Fruit fly (Drosophila melanogaster): Measurements from ENCODE around the gene CG33643.

The CG33643 gene

DNA sequence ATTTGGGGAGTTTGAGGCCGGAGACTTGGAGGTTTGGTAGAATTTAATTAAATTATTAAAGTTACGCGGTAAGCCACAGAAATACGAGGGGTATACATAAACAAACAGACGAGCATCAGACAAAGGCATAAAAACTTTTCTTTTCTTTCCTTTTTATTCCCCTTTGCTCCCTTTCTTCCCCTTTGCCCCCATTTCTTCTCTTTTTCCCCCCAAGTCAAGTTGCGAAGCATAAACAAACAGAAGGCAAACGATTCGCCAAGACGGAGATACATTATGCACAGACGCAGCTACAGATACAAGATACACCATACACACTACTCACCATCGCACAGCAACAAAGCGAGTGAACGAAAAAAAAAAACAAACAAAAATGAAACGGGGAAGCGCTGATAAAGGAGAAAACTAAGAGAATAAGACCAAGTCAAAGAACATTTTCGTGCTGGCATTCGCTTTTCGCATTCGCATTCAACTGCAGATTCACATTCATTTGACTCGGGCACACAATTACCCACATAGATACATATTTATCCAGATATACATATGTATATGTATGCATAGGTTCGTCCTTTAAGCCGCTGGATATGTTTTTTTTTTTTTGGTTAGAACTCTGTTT, 23.8 kb downstream of the CG33643 start:
- TF ChIP-seq bab1 (GFP tag; optimal IDR thresholded peaks at IDR 0.05) (no peak), Mnt (GFP tag; optimal IDR thresholded peaks at IDR 0.05) (no peak), kay (GFP tag; ENCODE audit: borderline replicate concordance) (no peak), tj (GFP tag; optimal IDR thresholded peaks at IDR 0.05) (no peak), Clk (GFP tag; optimal IDR thresholded peaks at IDR 0.05) (no peak), CG1620 (GFP tag; optimal IDR thresholded peaks at IDR 0.05) (no peak), pad (GFP tag; optimal IDR thresholded peaks at IDR 0.05) (no peak), cnc (optimal IDR thresholded peaks at IDR 0.05) (no peak), CG5204 (GFP tag; optimal IDR thresholded peaks at IDR 0.05) (no peak), CG7045 (GFP tag; optimal IDR thresholded peaks at IDR 0.05) (no peak), toe (GFP tag; optimal IDR thresholded peaks at IDR 0.05) (no peak), Hr96 (GFP tag; optimal IDR thresholded peaks at IDR 0.05) (no peak), cic (GFP tag; optimal IDR thresholded peaks at IDR 0.05) (no peak), CG11617 (GFP tag; optimal IDR thresholded peaks at IDR 0.05) (no peak), CG14711 (tag; optimal IDR thresholded peaks at IDR 0.05) (no peak), ovo (GFP tag; optimal IDR thresholded peaks at IDR 0.05) (no peak), CG12768 (GFP tag; optimal IDR thresholded peaks at IDR 0.05) (no peak)

dm6 chr2L:13555397-13555796, 24.5 kb downstream of the CG33643 start:
- TF ChIP-seq tj (GFP tag; optimal IDR thresholded peaks at IDR 0.05) (no peak), Clk (GFP tag; optimal IDR thresholded peaks at IDR 0.05) (no peak), Mnt (GFP tag; optimal IDR thresholded peaks at IDR 0.05) (no peak), Crg-1 (GFP tag; optimal IDR thresholded peaks at IDR 0.05) (no peak), CG14711 (tag; optimal IDR thresholded peaks at IDR 0.05) (no peak), CG12768 (GFP tag; optimal IDR thresholded peaks at IDR 0.05) (no peak), cic (GFP tag; optimal IDR thresholded peaks at IDR 0.05) (no peak), kay (GFP tag; ENCODE audit: borderline replicate concordance) (no peak), cnc (optimal IDR thresholded peaks at IDR 0.05) (no peak), CG5204 (GFP tag; optimal IDR thresholded peaks at IDR 0.05) (no peak), pad (GFP tag; optimal IDR thresholded peaks at IDR 0.05) (no peak), CG7101 (tag; optimal IDR thresholded peaks at IDR 0.05) (no peak), CG1620 (GFP tag; optimal IDR thresholded peaks at IDR 0.05) (no peak), Hr96 (GFP tag; optimal IDR thresholded peaks at IDR 0.05) (no peak), CG33017 (tag; optimal IDR thresholded peaks at IDR 0.05) (no peak)

- no peak for TF ChIP-seq ovo (GFP tag; optimal IDR thresholded peaks at IDR 0.05)
- TF ChIP-seq cic (GFP tag; optimal IDR thresholded peaks at IDR 0.05) = no peak
- TF ChIP-seq Hr96 (GFP tag; optimal IDR thresholded peaks at IDR 0.05) = no peak
- TF ChIP-seq tj (GFP tag; optimal IDR thresholded peaks at IDR 0.05) = peak; percentile 61
- TF ChIP-seq kay (GFP tag; ENCODE audit: borderline replicate concordance) = peak; percentile 55
- no peak for TF ChIP-seq CG1620 (GFP tag; optimal IDR thresholded peaks at IDR 0.05)
Measured at dm6 chr2L:13568938-13569337, 38.1 kb downstream of the CG33643 start.

dm6 chr2L:13570016-13570415, 39.1 kb downstream of the CG33643 start:
- TF ChIP-seq CG14711 (tag; optimal IDR thresholded peaks at IDR 0.05) (no peak), CG11617 (GFP tag; optimal IDR thresholded peaks at IDR 0.05) (no peak), kay (GFP tag; ENCODE audit: borderline replicate concordance) (no peak), cnc (optimal IDR thresholded peaks at IDR 0.05) (no peak), pad (GFP tag; optimal IDR thresholded peaks at IDR 0.05) (no peak), CG1620 (GFP tag; optimal IDR thresholded peaks at IDR 0.05) (no peak), ovo (GFP tag; optimal IDR thresholded peaks at IDR 0.05) (no peak), toe (GFP tag; optimal IDR thresholded peaks at IDR 0.05) (no peak), bab1 (GFP tag; optimal IDR thresholded peaks at IDR 0.05) (no peak), Clk (GFP tag; optimal IDR thresholded peaks at IDR 0.05) (no peak), CG7045 (GFP tag; optimal IDR thresholded peaks at IDR 0.05) (no peak), CG33017 (tag; optimal IDR thresholded peaks at IDR 0.05) (no peak), CG12768 (GFP tag; optimal IDR thresholded peaks at IDR 0.05) (no peak), CG7101 (tag; optimal IDR thresholded peaks at IDR 0.05) (no peak), CG5204 (GFP tag; optimal IDR thresholded peaks at IDR 0.05) (no peak), Hr96 (GFP tag; optimal IDR thresholded peaks at IDR 0.05) (no peak)

- peak; percentile 33 for TF ChIP-seq CG7045 (GFP tag; optimal IDR thresholded peaks at IDR 0.05)
- no peak for TF ChIP-seq cic (GFP tag; optimal IDR thresholded peaks at IDR 0.05)
- TF ChIP-seq bab1 (GFP tag; optimal IDR thresholded peaks at IDR 0.05) = peak; percentile 83
- TF ChIP-seq Mnt (GFP tag; optimal IDR thresholded peaks at IDR 0.05) = no peak
- no peak for TF ChIP-seq ovo (GFP tag; optimal IDR thresholded peaks at IDR 0.05)
- TF ChIP-seq CG11617 (GFP tag; optimal IDR thresholded peaks at IDR 0.05) = peak; percentile 53
- TF ChIP-seq CG33017 (tag; optimal IDR thresholded peaks at IDR 0.05) = no peak
- TF ChIP-seq CG5204 (GFP tag; optimal IDR thresholded peaks at IDR 0.05) = peak; percentile 46
- TF ChIP-seq toe (GFP tag; optimal IDR thresholded peaks at IDR 0.05) = no peak
- no peak for TF ChIP-seq pad (GFP tag; optimal IDR thresholded peaks at IDR 0.05)
- TF ChIP-seq tj (GFP tag; optimal IDR thresholded peaks at IDR 0.05) = no peak
- TF ChIP-seq CG14711 (tag; optimal IDR thresholded peaks at IDR 0.05) = peak; percentile 34
- TF ChIP-seq CG7101 (tag; optimal IDR thresholded peaks at IDR 0.05) = peak; percentile 60
- peak; percentile 27 for TF ChIP-seq CG1620 (GFP tag; optimal IDR thresholded peaks at IDR 0.05)
- TF ChIP-seq Crg-1 (GFP tag; optimal IDR thresholded peaks at IDR 0.05) = no peak
- TF ChIP-seq cnc (optimal IDR thresholded peaks at IDR 0.05) = no peak
- no peak for TF ChIP-seq Clk (GFP tag; optimal IDR thresholded peaks at IDR 0.05)
- peak; percentile 43 for TF ChIP-seq Hr96 (GFP tag; optimal IDR thresholded peaks at IDR 0.05)
- TF ChIP-seq kay (GFP tag; ENCODE audit: borderline replicate concordance) = no peak
- peak; percentile 24 for TF ChIP-seq CG12768 (GFP tag; optimal IDR thresholded peaks at IDR 0.05)
Measured at dm6 chr2L:13570982-13571426, 40.1 kb downstream of the CG33643 start.

Measured in whole organism, adult.